Worm (Caenorhabditis elegans) whole organism, L3 larva: ENCODE data around the gene bec-1.

Experiments used
- ZK546.5 ChIP-seq: sonication (generic microtip); optimal IDR thresholded peaks from 2 replicates; lab custom pipeline; 2017; ENCODE audit warnings: missing biosample characterization, missing genetic modification characterization
- aly-2 ChIP-seq: fragments of 150-350 bp; optimal IDR thresholded peaks from 2 replicates; lab custom pipeline; 2014; ENCODE audit warnings: missing biosample characterization, missing genetic modification characterization
- ceh-82 ChIP-seq: fragments of 150-350 bp; optimal IDR thresholded peaks from 2 replicates; lab custom pipeline; 2014; ENCODE audit warnings: missing biosample characterization, missing genetic modification characterization
- egl-5 ChIP-seq: fragments of 150-350 bp; optimal IDR thresholded peaks from 2 replicates; lab custom pipeline; 2017; ENCODE audit warnings: missing biosample characterization, missing genetic modification reagents, missing genetic modification characterization, inconsistent platforms
- fkh-2 ChIP-seq: fragments of 150-350 bp; optimal IDR thresholded peaks from 2 replicates; lab custom pipeline; 2014; ENCODE audit warnings: missing biosample characterization, missing genetic modification reagents, missing genetic modification characterization
- lin-15B ChIP-seq: fragments of 150-350 bp; optimal IDR thresholded peaks from 2 replicates; lab custom pipeline; 2014; ENCODE audit warnings: missing biosample characterization, missing genetic modification characterization
- mdl-1 ChIP-seq: fragments of 150-350 bp; optimal IDR thresholded peaks from 2 replicates; lab custom pipeline; 2014; ENCODE audit warnings: missing biosample characterization, missing genetic modification characterization
- nhr-77 ChIP-seq: fragments of 150-350 bp; optimal IDR thresholded peaks from 2 replicates; lab custom pipeline; 2014; ENCODE audit warnings: missing biosample characterization, missing genetic modification characterization
- pha-4 ChIP-seq: fragments of 150-350 bp; optimal IDR thresholded peaks from 2 replicates; lab custom pipeline; 2014; ENCODE audit warnings: missing biosample characterization, missing genetic modification reagents, missing genetic modification characterization
- pqm-1 ChIP-seq: fragments of 150-350 bp; optimal IDR thresholded peaks from 2 replicates; lab custom pipeline; 2017; ENCODE audit warnings: missing biosample characterization, missing genetic modification characterization, inconsistent platforms
- snpc-4 ChIP-seq: fragments of 150-350 bp; optimal IDR thresholded peaks from 2 replicates; lab custom pipeline; 2014; ENCODE audit warnings: missing biosample characterization, missing genetic modification characterization
- tbx-2 ChIP-seq: sonication (generic microtip); optimal IDR thresholded peaks from 2 replicates; lab custom pipeline; 2016; ENCODE audit warnings: mild to moderate bottlenecking, missing genetic modification characterization, missing compliant biosample characterization
- unc-62 ChIP-seq: fragments of 150-350 bp; sonication (generic microtip); optimal IDR thresholded peaks from 4 replicates; lab custom pipeline; 2014; ENCODE audit warnings: missing biosample characterization, missing genetic modification reagents, missing genetic modification characterization

- TF ChIP-seq tbx-2 (tag; lab: Kevin White, UChicago), result no peak
- no peak for TF ChIP-seq ceh-82 (tag; lab: Kevin White, UChicago)
- TF ChIP-seq egl-5 (tag; lab: Kevin White, UChicago), result no peak
- no peak for TF ChIP-seq unc-62 (GFP tag; lab: Kevin White, UChicago)
- TF ChIP-seq fkh-2 (tag; lab: Kevin White, UChicago), result no peak
- no peak for TF ChIP-seq snpc-4
- TF ChIP-seq pqm-1 (tag; lab: Kevin White, UChicago), result no peak
- TF ChIP-seq aly-2 (tag; lab: Kevin White, UChicago), result no peak
- TF ChIP-seq pha-4 (tag; lab: Kevin White, UChicago), result no peak
- TF ChIP-seq mdl-1, result no peak
- no peak for TF ChIP-seq ZK546.5 (tag; lab: Kevin White, UChicago)
- no peak for TF ChIP-seq lin-15B
- no peak for TF ChIP-seq nhr-77 (tag; lab: Kevin White, UChicago)
Measured at ce11 chrIV:5662886-5663285, 1.3 kb downstream of the bec-1 start.
